Worm (Caenorhabditis elegans) whole organism, L4 larva: ENCODE measurements around the gene twk-25.

Experiments
- F37D6.2 ChIP-seq: sonication (generic microtip); optimal IDR thresholded peaks from 2 replicates; lab custom pipeline; 2016; ENCODE audit warnings: mild to moderate bottlenecking, missing genetic modification characterization, missing compliant biosample characterization
- F49E8.2 ChIP-seq: sonication (generic microtip); optimal IDR thresholded peaks from 2 replicates; lab custom pipeline; 2016; ENCODE audit warnings: missing compliant biosample characterization, mild to moderate bottlenecking, missing genetic modification characterization, borderline replicate concordance
- R02D3.7 ChIP-seq: fragments of 150-350 bp; sonication (generic microtip); optimal IDR thresholded peaks from 3 replicates; lab custom pipeline; 2014; ENCODE audit warnings: missing biosample characterization, missing genetic modification characterization
- T20F7.1 ChIP-seq: fragments of 200-800 bp; sonication (Bioruptor generic); optimal IDR thresholded peaks from 2 replicates; lab custom pipeline; 2018; ENCODE audit warnings: mild to moderate bottlenecking, missing genetic modification characterization, missing compliant biosample characterization
- T26A8.4 ChIP-seq: fragments of 200-800 bp; sonication (Bioruptor generic); IDR thresholded peaks from 2 replicates; pipeline ENCODE4 v1.3.6; 2022; ENCODE audit warnings: missing genetic modification characterization, missing compliant biosample characterization
- Y48G9A.11 ChIP-seq: fragments of 200-800 bp; sonication (Bioruptor generic); IDR thresholded peaks from 2 replicates; pipeline ENCODE4 v1.3.6; 2022; ENCODE audit warnings: missing genetic modification reagents, missing genetic modification characterization, missing compliant biosample characterization
- aha-1 ChIP-seq: fragments of 150-350 bp; peaks from one replicate; lab custom pipeline; 2014; ENCODE audit warnings: missing biosample characterization, missing genetic modification characterization
- aly-2 ChIP-seq: sonication (generic microtip); optimal IDR thresholded peaks from 2 replicates; lab custom pipeline; 2018; ENCODE audit warnings: missing biosample characterization, missing genetic modification characterization
- ama-1 ChIP-seq: fragments of 150-350 bp; optimal IDR thresholded peaks from 2 replicates; lab custom pipeline; 2014; ENCODE audit warnings: inconsistent platforms, mixed read lengths
- ceh-28 ChIP-seq: fragments of 150-350 bp; optimal IDR thresholded peaks from 2 replicates; lab custom pipeline; 2014; ENCODE audit warnings: missing biosample characterization, missing genetic modification reagents, missing genetic modification characterization
- ceh-44 ChIP-seq: fragments of 200-800 bp; sonication (Bioruptor generic); IDR thresholded peaks from 2 replicates; pipeline ENCODE4 v1.3.6; 2022; ENCODE audit warnings: missing genetic modification reagents, missing genetic modification characterization, missing compliant biosample characterization
- ctbp-1 ChIP-seq: fragments of 200-800 bp; sonication (Bioruptor generic); IDR thresholded peaks from 2 replicates; pipeline ENCODE4 v1.3.6; 2022; ENCODE audit warnings: missing genetic modification reagents, missing genetic modification characterization, missing compliant biosample characterization
- daf-16 ChIP-seq, 3 experiments: sonication (generic microtip); optimal IDR thresholded peaks; 2 replicates each; lab custom pipeline; 2016 to 2017; ENCODE audit warnings: missing genetic modification characterization in 3 of 3, missing genetic modification reagents in 3 of 3, mild to moderate bottlenecking in 2 of 3, missing compliant biosample characterization in 2 of 3, missing biosample characterization in 1 of 3, moderate library complexity in 1 of 3
- dmd-6 ChIP-seq: fragments of 200-800 bp; sonication (Bioruptor generic); IDR thresholded peaks from 2 replicates; pipeline ENCODE4 v1.3.6; 2022; ENCODE audit warnings: missing genetic modification reagents, missing genetic modification characterization, missing compliant biosample characterization
- dpl-1 ChIP-seq: fragments of 150-350 bp; optimal IDR thresholded peaks from 2 replicates; lab custom pipeline; 2014; ENCODE audit warnings: missing biosample characterization, missing genetic modification reagents, missing genetic modification characterization
- dve-1 ChIP-seq: sonication (generic microtip); optimal IDR thresholded peaks from 2 replicates; lab custom pipeline; 2017; ENCODE audit warnings: antibody characterized with exemption, mild to moderate bottlenecking, missing genetic modification characterization, missing compliant biosample characterization; ENCODE audit not compliant: insufficient read depth
- egl-43 ChIP-seq: fragments of 200-800 bp; sonication (Bioruptor generic); IDR thresholded peaks from 2 replicates; pipeline ENCODE4 v1.3.6; 2022; ENCODE audit warnings: missing genetic modification reagents, missing genetic modification characterization, missing compliant biosample characterization
- fkh-10 ChIP-seq: fragments of 150-350 bp; optimal IDR thresholded peaks from 2 replicates; lab custom pipeline; 2014; ENCODE audit warnings: missing biosample characterization, missing genetic modification reagents, missing genetic modification characterization
- hif-1 ChIP-seq, 2 experiments: sonication (generic microtip); optimal IDR thresholded peaks; 2 replicates each; lab custom pipeline; 2016 to 2017; ENCODE audit warnings: missing compliant biosample characterization in 2 of 2, missing genetic modification characterization in 2 of 2, missing genetic modification reagents in 2 of 2, missing genotype in 2 of 2, mild to moderate bottlenecking in 1 of 2
- hlh-11 ChIP-seq: fragments of 200-800 bp; sonication (Bioruptor generic); optimal IDR thresholded peaks from 2 replicates; lab custom pipeline; 2018; ENCODE audit warnings: mild to moderate bottlenecking, missing genetic modification characterization, missing compliant biosample characterization
- hlh-30 ChIP-seq: sonication (generic microtip); optimal IDR thresholded peaks from 2 replicates; lab custom pipeline; 2017; ENCODE audit warnings: antibody characterized with exemption, mild to moderate bottlenecking, missing genetic modification characterization, missing compliant biosample characterization; ENCODE audit not compliant: insufficient read depth
- hmg-1.1 ChIP-seq: fragments of 200-800 bp; sonication (Bioruptor generic); IDR thresholded peaks from 2 replicates; pipeline ENCODE4 v1.3.6; 2022; ENCODE audit warnings: missing genetic modification reagents, missing genetic modification characterization, missing compliant biosample characterization
- jun-1 ChIP-seq: fragments of 150-350 bp; optimal IDR thresholded peaks from 2 replicates; lab custom pipeline; 2014; ENCODE audit warnings: missing biosample characterization, missing genetic modification reagents, missing genetic modification characterization
- lin-29 ChIP-seq: fragments of 200-800 bp; sonication (Bioruptor generic); IDR thresholded peaks from 2 replicates; pipeline ENCODE4 v1.3.6; 2022; ENCODE audit warnings: missing genetic modification reagents, missing genetic modification characterization, missing compliant biosample characterization
- lin-38 ChIP-seq: fragments of 200-800 bp; sonication (Bioruptor generic); IDR thresholded peaks from 2 replicates; pipeline ENCODE4 v1.3.6; 2022; ENCODE audit warnings: missing genetic modification reagents, missing genetic modification characterization, missing compliant biosample characterization
- lsy-2 ChIP-seq, 2 experiments: fragments of 150-350 bp in 1 of 2; sonication (generic microtip) in 1 of 2; optimal IDR thresholded peaks; 2 replicates each; lab custom pipeline; 2014 to 2017; ENCODE audit warnings: missing biosample characterization in 2 of 2, missing genetic modification characterization in 2 of 2
- mdl-1 ChIP-seq, 2 experiments: fragments of 150-350 bp in 1 of 2; sonication (generic microtip) in 1 of 2; optimal IDR thresholded peaks; 2 replicates each; lab custom pipeline; 2014 to 2017; ENCODE audit warnings: missing biosample characterization in 2 of 2, missing genetic modification characterization in 2 of 2
- mep-1 ChIP-seq: fragments of 150-350 bp; sonication (generic microtip); optimal IDR thresholded peaks from 3 replicates; lab custom pipeline; 2014; ENCODE audit warnings: missing biosample characterization, missing genetic modification characterization
- mxl-3 ChIP-seq: fragments of 200-800 bp; sonication (Bioruptor generic); optimal IDR thresholded peaks from 2 replicates; lab custom pipeline; 2018; ENCODE audit warnings: mild to moderate bottlenecking, missing genetic modification characterization, missing compliant biosample characterization
- nhr-102 ChIP-seq: sonication (generic microtip); optimal IDR thresholded peaks from 2 replicates; lab custom pipeline; 2016; ENCODE audit warnings: mild to moderate bottlenecking, missing genetic modification characterization, moderate library complexity, missing compliant biosample characterization
- nhr-28 ChIP-seq: fragments of 150-350 bp; optimal IDR thresholded peaks from 2 replicates; lab custom pipeline; 2014; ENCODE audit warnings: missing biosample characterization, missing genetic modification characterization
- nhr-48 ChIP-seq: sonication (generic microtip); optimal IDR thresholded peaks from 2 replicates; lab custom pipeline; 2016; ENCODE audit warnings: mild to moderate bottlenecking, missing genetic modification characterization, missing compliant biosample characterization
- nhr-76 ChIP-seq: fragments of 150-350 bp; optimal IDR thresholded peaks from 2 replicates; lab custom pipeline; 2014; ENCODE audit warnings: missing biosample characterization, missing genetic modification characterization
- rbr-2 ChIP-seq: sonication (generic microtip); optimal IDR thresholded peaks from 2 replicates; lab custom pipeline; 2016; ENCODE audit warnings: missing genotype, missing genetic modification characterization, missing compliant biosample characterization
- saeg-2 ChIP-seq: fragments of 200-800 bp; sonication (Bioruptor generic); IDR thresholded peaks from 2 replicates; pipeline ENCODE4 v1.3.6; 2022; ENCODE audit warnings: missing genetic modification reagents, missing genetic modification characterization, missing compliant biosample characterization
- set-16 ChIP-seq: fragments of 200-800 bp; sonication (Bioruptor generic); IDR thresholded peaks from 2 replicates; pipeline ENCODE4 v1.3.6; 2022; ENCODE audit warnings: missing genetic modification reagents, missing genetic modification characterization, missing compliant biosample characterization
- spr-1 ChIP-seq: sonication (generic microtip); optimal IDR thresholded peaks from 2 replicates; lab custom pipeline; 2016; ENCODE audit warnings: mild to moderate bottlenecking, missing genetic modification characterization, missing compliant biosample characterization
- tag-97 ChIP-seq: fragments of 200-800 bp; sonication (Bioruptor generic); IDR thresholded peaks from 2 replicates; pipeline ENCODE4 v1.3.6; 2022; ENCODE audit warnings: missing genetic modification characterization, missing compliant biosample characterization
- unc-62 ChIP-seq, 3 experiments: fragments of 150-350 bp in 1 of 3; sonication (generic microtip); optimal IDR thresholded peaks in 2 of 3; peaks in 1 of 3; 1 replicate in 1 of 3; 2 replicates in 2 of 3; lab custom pipeline; 2014 to 2017; ENCODE audit warnings: missing biosample characterization in 3 of 3, missing genetic modification characterization in 3 of 3, missing genetic modification reagents in 3 of 3, missing genotype in 1 of 3
- vab-7 ChIP-seq: fragments of 200-800 bp; sonication (Bioruptor generic); IDR thresholded peaks from 2 replicates; pipeline ENCODE4 v1.3.6; 2022; ENCODE audit warnings: missing genetic modification reagents, missing genetic modification characterization, missing compliant biosample characterization
- zfp-2 ChIP-seq: sonication (generic microtip); optimal IDR thresholded peaks from 2 replicates; lab custom pipeline; 2016; ENCODE audit warnings: mild to moderate bottlenecking, missing genetic modification characterization, missing compliant biosample characterization
- zip-11 ChIP-seq: fragments of 200-800 bp; sonication (Bioruptor generic); IDR thresholded peaks from 2 replicates; pipeline ENCODE4 v1.3.6; 2022; ENCODE audit warnings: missing genetic modification characterization, missing compliant biosample characterization
- zip-2 ChIP-seq: fragments of 150-350 bp; optimal IDR thresholded peaks from 2 replicates; lab custom pipeline; 2014; ENCODE audit warnings: missing biosample characterization, missing genetic modification characterization
- ztf-7 ChIP-seq: fragments of 150-350 bp; optimal IDR thresholded peaks from 2 replicates; lab custom pipeline; 2014; ENCODE audit warnings: missing biosample characterization, missing genetic modification characterization

twk-25 gene

ce11 chrIV:11510664-11511063, 6.1 kb downstream of the twk-25 start, which contains the start of gene M04B2.6:
TSS of gene M04B2.6 (minus strand) at chrIV:11510764.
- TF ChIP-seq zfp-2 (tag; lab: Kevin White, UChicago) (no peak), unc-62 (GFP tag; optimal IDR thresholded peaks at IDR 0.05 in 1 of 2; lab: Kevin White, UChicago) (no peak), unc-62 (tag; optimal IDR thresholded peaks at IDR 0.05; lab: Kevin White, UChicago) (no peak), lin-29 (no peak), nhr-76 (tag; lab: Kevin White, UChicago) (no peak), zip-2 (tag; lab: Kevin White, UChicago) (no peak), saeg-2 (GFP tag; lab: Robert Waterston, UW) (no peak)

- TF ChIP-seq mep-1 (tag; lab: Kevin White, UChicago) (no peak), tag-97 (GFP tag; lab: Robert Waterston, UW) (no peak), ctbp-1 (GFP tag; lab: Robert Waterston, UW) (no peak), unc-62 (GFP tag; optimal IDR thresholded peaks at IDR 0.05 in 1 of 2; lab: Kevin White, UChicago) (no peak), unc-62 (tag; optimal IDR thresholded peaks at IDR 0.05; lab: Kevin White, UChicago) (no peak), dpl-1 (GFP tag; lab: Kevin White, UChicago) (peak; percentile 56), R02D3.7 (tag; lab: Kevin White, UChicago) (peak; percentile 74), Y48G9A.11 (GFP tag; lab: Robert Waterston, UW) (peak; percentile 89), lsy-2 (tag; optimal IDR thresholded peaks at IDR 0.05; lab: Kevin White, UChicago) (peak in 1 of 2 experiments; percentile 55), spr-1 (tag; lab: Kevin White, UChicago) (no peak), lin-29 (no peak), lin-38 (GFP tag; lab: Robert Waterston, UW) (no peak), ceh-44 (GFP tag; lab: Robert Waterston, UW) (no peak), ztf-7 (tag; lab: Kevin White, UChicago) (peak; percentile 28), rbr-2 (tag; lab: Kevin White, UChicago) (no peak), F37D6.2 (tag; lab: Kevin White, UChicago) (no peak), T20F7.1 (GFP tag; lab: Kevin White, UChicago) (peak; percentile 96), vab-7 (GFP tag; lab: Robert Waterston, UW) (no peak), aly-2 (no peak)
These were observed 16.4 kb downstream of the twk-25 start, which contains the start of the genes M04B2.4 and gfl-1 for ce11 chrIV:11520960-11521359. TSS of gene M04B2.4 (minus strand) at chrIV:11521031. TSS of gene gfl-1 (plus strand) at chrIV:11521290.

ce11 chrIV:11522225-11522952, 17.9 kb downstream of the twk-25 start:
- TF ChIP-seq nhr-28 (tag; lab: Kevin White, UChicago) (peak; percentile 83), zip-11 (no peak), set-16 (no peak), aha-1 (peak; percentile 96), T20F7.1 (GFP tag; lab: Kevin White, UChicago) (peak; percentile 88), mep-1 (tag; lab: Kevin White, UChicago) (peak; percentile 94), hlh-11 (tag; lab: Kevin White, UChicago) (peak; percentile 84), hmg-1.1 (peak; percentile 43), egl-43 (GFP tag; lab: Robert Waterston, UW) (no peak), daf-16 (GFP tag; optimal IDR thresholded peaks at IDR 0.05; lab: Kevin White, UChicago) (no peak), daf-16 (tag; optimal IDR thresholded peaks at IDR 0.05; lab: Kevin White, UChicago) (peak; percentile 58), dmd-6 (GFP tag; lab: Robert Waterston, UW) (peak; percentile 46; the same call in 1 of the 2 replicates), ceh-28 (tag; lab: Kevin White, UChicago) (peak; percentile 49), mdl-1 (tag; optimal IDR thresholded peaks at IDR 0.05; lab: Kevin White, UChicago) (peak in 1 of 2 experiments; percentile 65), nhr-76 (tag; lab: Kevin White, UChicago) (no peak), hif-1 (tag; optimal IDR thresholded peaks at IDR 0.05; lab: Kevin White, UChicago) (peak in 1 of 2 experiments; percentile 28), mxl-3 (no peak), fkh-10 (GFP tag; lab: Kevin White, UChicago) (peak; percentile 13), hlh-30 (tag; lab: Kevin White, UChicago) (peak; percentile 78), ama-1 (lab: Kevin White, UChicago) (peak; percentile 13), F49E8.2 (tag; lab: Kevin White, UChicago) (no peak), nhr-48 (peak; percentile 77), jun-1 (tag; lab: Kevin White, UChicago) (peak; percentile 43), nhr-102 (tag; lab: Kevin White, UChicago) (peak; percentile 61), dve-1 (tag; lab: Kevin White, UChicago) (peak; percentile 80), unc-62 (GFP tag; optimal IDR thresholded peaks at IDR 0.05 in 1 of 2; lab: Kevin White, UChicago) (peak in 1 of 2 experiments; percentile 97), unc-62 (tag; optimal IDR thresholded peaks at IDR 0.05; lab: Kevin White, UChicago) (no peak), T26A8.4 (GFP tag; lab: Robert Waterston, UW) (peak; percentile 62)
